Worm (Caenorhabditis elegans) whole organism, L1 larva: Measurements from ENCODE around the gene C39B10.5.
A peak's percentile ranks its signal among the peaks of the same experiment; 100 is the strongest.

Source experiments
- C04F5.9 ChIP-seq: sonication (generic microtip); optimal IDR thresholded peaks from 2 replicates; lab custom pipeline; 2016; ENCODE audit warnings: missing genetic modification characterization, missing compliant biosample characterization
- C16A3.4 ChIP-seq: fragments of 150-350 bp; optimal IDR thresholded peaks from 2 replicates; lab custom pipeline; 2014; ENCODE audit warnings: missing biosample characterization, missing genetic modification characterization
- C34B4.2 ChIP-seq: sonication (generic microtip); optimal IDR thresholded peaks from 2 replicates; lab custom pipeline; 2017; ENCODE audit warnings: mild to moderate bottlenecking, missing genetic modification characterization, missing compliant biosample characterization
- F16B12.6 ChIP-seq: fragments of 150-350 bp; optimal IDR thresholded peaks from 2 replicates; lab custom pipeline; 2014; ENCODE audit warnings: missing biosample characterization, missing genetic modification characterization
- Y116A8C.19 ChIP-seq: sonication (generic microtip); optimal IDR thresholded peaks from 2 replicates; lab custom pipeline; 2016; ENCODE audit warnings: missing compliant biosample characterization, missing genetic modification characterization, borderline replicate concordance
- aly-2 ChIP-seq: fragments of 150-350 bp; optimal IDR thresholded peaks from 2 replicates; lab custom pipeline; 2014; ENCODE audit warnings: missing biosample characterization, missing genetic modification characterization
- ceh-8 ChIP-seq: fragments of 200-800 bp; sonication (Bioruptor generic); optimal IDR thresholded peaks from 2 replicates; lab custom pipeline; 2018; ENCODE audit warnings: mild to moderate bottlenecking, missing genetic modification characterization, moderate library complexity, missing compliant biosample characterization
- efl-1 ChIP-seq, 4 experiments: fragments of 150-350 bp; optimal IDR thresholded peaks in 3 of 4; peaks in 1 of 4; 1 replicate in 1 of 4; 2 replicates in 3 of 4; lab custom pipeline; 2014; ENCODE audit warnings: missing biosample characterization in 2 of 4, missing genetic modification characterization in 2 of 4, missing genetic modification reagents in 2 of 4
- efl-3 ChIP-seq: fragments of 200-800 bp; sonication (Bioruptor generic); optimal IDR thresholded peaks from 2 replicates; lab custom pipeline; 2018; ENCODE audit warnings: mild to moderate bottlenecking, missing genetic modification characterization, missing compliant biosample characterization
- ets-5 ChIP-seq: fragments of 200-800 bp; sonication (Bioruptor generic); IDR thresholded peaks from 2 replicates; pipeline ENCODE4 v1.3.6; 2022; ENCODE audit warnings: missing genetic modification characterization, missing compliant biosample characterization
- fkh-8 ChIP-seq: sonication (generic microtip); optimal IDR thresholded peaks from 2 replicates; lab custom pipeline; 2016; ENCODE audit warnings: mild to moderate bottlenecking, missing genetic modification characterization, missing compliant biosample characterization
- grh-1 ChIP-seq: fragments of 200-800 bp; sonication (Bioruptor generic); IDR thresholded peaks from 2 replicates; pipeline ENCODE4 v1.3.6; 2022; ENCODE audit warnings: missing genetic modification reagents, missing genetic modification characterization, missing compliant biosample characterization
- jun-1 ChIP-seq: fragments of 150-350 bp; optimal IDR thresholded peaks from 2 replicates; lab custom pipeline; 2014; ENCODE audit warnings: missing biosample characterization, missing genetic modification reagents, missing genetic modification characterization
- lin-14 ChIP-seq: fragments of 200-800 bp; sonication (Bioruptor generic); optimal IDR thresholded peaks from 2 replicates; lab custom pipeline; 2018; ENCODE audit warnings: mild to moderate bottlenecking, missing genetic modification characterization, moderate library complexity, missing compliant biosample characterization
- lin-35 ChIP-seq, 2 experiments: fragments of 150-350 bp; optimal IDR thresholded peaks; 2 replicates each; lab custom pipeline; 2014; ENCODE audit warnings: missing biosample characterization in 2 of 2, missing genetic modification characterization in 2 of 2, missing genetic modification reagents in 2 of 2
- lsy-2 ChIP-seq, 2 experiments: fragments of 150-350 bp; optimal IDR thresholded peaks; 2 replicates each; lab custom pipeline; 2014; ENCODE audit warnings: missing biosample characterization in 2 of 2, missing genetic modification characterization in 2 of 2
- mdl-1 ChIP-seq, 2 experiments: fragments of 150-350 bp; optimal IDR thresholded peaks; 2 replicates each; lab custom pipeline; 2014 to 2017; ENCODE audit warnings: missing biosample characterization in 2 of 2, missing genetic modification characterization in 2 of 2, inconsistent platforms in 1 of 2
- nhr-12 ChIP-seq: sonication (generic microtip); optimal IDR thresholded peaks from 2 replicates; lab custom pipeline; 2017; ENCODE audit warnings: missing biosample characterization, missing genetic modification characterization
- nhr-20 ChIP-seq: sonication (generic microtip); optimal IDR thresholded peaks from 2 replicates; lab custom pipeline; 2016; ENCODE audit warnings: mild to moderate bottlenecking, missing genetic modification characterization, missing compliant biosample characterization
- nhr-237 ChIP-seq: fragments of 150-350 bp; optimal IDR thresholded peaks from 2 replicates; lab custom pipeline; 2014; ENCODE audit warnings: missing biosample characterization, missing genetic modification characterization
- nhr-71 ChIP-seq: sonication (generic microtip); optimal IDR thresholded peaks from 2 replicates; lab custom pipeline; 2016; ENCODE audit warnings: mild to moderate bottlenecking, missing genetic modification characterization, moderate library complexity, missing compliant biosample characterization
- nhr-76 ChIP-seq: sonication (generic microtip); optimal IDR thresholded peaks from 2 replicates; lab custom pipeline; 2017; ENCODE audit warnings: missing biosample characterization, missing genetic modification characterization
- nhr-84 ChIP-seq: sonication (generic microtip); optimal IDR thresholded peaks from 2 replicates; lab custom pipeline; 2017; ENCODE audit warnings: missing biosample characterization, missing genetic modification characterization
- nhr-90 ChIP-seq: sonication (generic microtip); optimal IDR thresholded peaks from 2 replicates; lab custom pipeline; 2016; ENCODE audit warnings: mild to moderate bottlenecking, missing genetic modification characterization, missing compliant biosample characterization; ENCODE audit not compliant: poor library complexity
- pax-3 ChIP-seq: fragments of 200-800 bp; sonication (Bioruptor generic); optimal IDR thresholded peaks from 2 replicates; lab custom pipeline; 2018; ENCODE audit warnings: mild to moderate bottlenecking, missing genetic modification characterization, moderate library complexity, missing compliant biosample characterization
- pqm-1 ChIP-seq: sonication (generic microtip); optimal IDR thresholded peaks from 3 replicates; lab custom pipeline; 2017; ENCODE audit warnings: missing biosample characterization, missing genetic modification characterization
- rnt-1 ChIP-seq: sonication (generic microtip); optimal IDR thresholded peaks from 2 replicates; lab custom pipeline; 2016; ENCODE audit warnings: mild to moderate bottlenecking, missing genetic modification characterization, moderate library complexity, missing compliant biosample characterization
- skn-1 ChIP-seq: fragments of 150-350 bp; optimal IDR thresholded peaks from 2 replicates; lab custom pipeline; 2014; ENCODE audit warnings: missing biosample characterization, missing genetic modification characterization
- unc-130 ChIP-seq: fragments of 150-350 bp; optimal IDR thresholded peaks from 2 replicates; lab custom pipeline; 2017; ENCODE audit warnings: missing biosample characterization, missing genetic modification characterization, inconsistent platforms
- unc-62 ChIP-seq: fragments of 150-350 bp; optimal IDR thresholded peaks from 2 replicates; lab custom pipeline; 2014; ENCODE audit warnings: missing biosample characterization, missing genetic modification reagents, missing genetic modification characterization
- vab-15 ChIP-seq: sonication (generic microtip); optimal IDR thresholded peaks from 2 replicates; lab custom pipeline; 2017; ENCODE audit warnings: missing genotype, mild to moderate bottlenecking, missing genetic modification characterization, missing compliant biosample characterization
- zag-1 ChIP-seq: fragments of 150-350 bp; optimal IDR thresholded peaks from 2 replicates; lab custom pipeline; 2014; ENCODE audit warnings: missing biosample characterization, missing genetic modification characterization
- ztf-11 ChIP-seq, 2 experiments: sonication (generic microtip); optimal IDR thresholded peaks; 2 replicates each; lab custom pipeline; 2016 to 2017; ENCODE audit warnings: missing genetic modification characterization in 2 of 2, missing biosample characterization in 1 of 2, missing compliant biosample characterization in 1 of 2

The C39B10.5 gene

ce11 chrX:10480563-10481290 is 33.6 kb downstream of the C39B10.5 start, which contains the start of gene elt-2:
Gene elt-2 (plus strand): TSS chrX:10481240.
- peak; percentile 23 for TF ChIP-seq pax-3 (tag; lab: Kevin White, UChicago)
- no peak for TF ChIP-seq ets-5 (GFP tag; lab: Robert Waterston, UW)
- TF ChIP-seq lin-14 = no peak
- no peak for TF ChIP-seq vab-15 (tag; lab: Kevin White, UChicago)
- peak; percentile 19 for TF ChIP-seq nhr-71 (tag; lab: Kevin White, UChicago)
- no peak for TF ChIP-seq zag-1 (tag; lab: Kevin White, UChicago)
- TF ChIP-seq grh-1 = no peak
- TF ChIP-seq mdl-1 (tag; optimal IDR thresholded peaks at IDR 0.05; lab: Kevin White, UChicago) = no peak
- no peak for TF ChIP-seq nhr-84 (tag; lab: Kevin White, UChicago)
- no peak for TF ChIP-seq ceh-8 (GFP tag; lab: Kevin White, UChicago)
- TF ChIP-seq skn-1 (tag; lab: Kevin White, UChicago) = no peak
- no peak for TF ChIP-seq nhr-76 (tag; lab: Kevin White, UChicago)
- TF ChIP-seq aly-2 (tag; lab: Kevin White, UChicago) = no peak
- TF ChIP-seq jun-1 (tag; lab: Kevin White, UChicago) = peak; percentile 73
- peak; percentile 21 for TF ChIP-seq nhr-20
- peak in 1 of 2 experiments; percentile 16 for TF ChIP-seq lsy-2 (tag; optimal IDR thresholded peaks at IDR 0.05; lab: Kevin White, UChicago)
- TF ChIP-seq fkh-8 = no peak
- TF ChIP-seq Y116A8C.19 (tag; lab: Kevin White, UChicago) = no peak
- TF ChIP-seq lin-35 (GFP tag; optimal IDR thresholded peaks at IDR 0.05; lab: Kevin White, UChicago) = peak in 1 of 2 experiments; percentile 49
- TF ChIP-seq F16B12.6 (tag; lab: Kevin White, UChicago) = no peak
- no peak for TF ChIP-seq efl-3 (GFP tag; lab: Kevin White, UChicago)
- no peak for TF ChIP-seq C16A3.4 (tag; lab: Kevin White, UChicago)
- peak; percentile 21 for TF ChIP-seq nhr-90 (tag; lab: Kevin White, UChicago)
- peak; percentile 47 for TF ChIP-seq pqm-1
- no peak for TF ChIP-seq unc-130 (tag; lab: Kevin White, UChicago)
- TF ChIP-seq C34B4.2 (tag; lab: Kevin White, UChicago) = no peak

- TF ChIP-seq rnt-1 = no peak
- TF ChIP-seq efl-1 (optimal IDR thresholded peaks at IDR 0.05; lab: Kevin White, UChicago) = no peak
- peak in 1 of 2 experiments; percentile 50 for TF ChIP-seq efl-1 (GFP tag; optimal IDR thresholded peaks at IDR 0.05 in 1 of 2; lab: Kevin White, UChicago)
Measured at ce11 chrX:10482272-10482671, 35.1 kb downstream of the C39B10.5 start.

ce11 chrX:10485300-10485755 is 38.2 kb downstream of the C39B10.5 start, which contains the start of gene C33D3.3:
Gene C33D3.3 (plus strand): TSS chrX:10485350.
- TF ChIP-seq fkh-8 (no peak), aly-2 (tag; lab: Kevin White, UChicago) (no peak), nhr-71 (tag; lab: Kevin White, UChicago) (no peak), pqm-1 (no peak), unc-62 (GFP tag; lab: Kevin White, UChicago) (no peak), ztf-11 (tag; optimal IDR thresholded peaks at IDR 0.05; lab: Kevin White, UChicago) (no peak), mdl-1 (tag; optimal IDR thresholded peaks at IDR 0.05; lab: Kevin White, UChicago) (no peak), C04F5.9 (tag; lab: Kevin White, UChicago) (no peak)

- no peak for TF ChIP-seq nhr-237 (tag; lab: Kevin White, UChicago)
- TF ChIP-seq, all 84 proteins: peak for 0
Measured at ce11 chrX:10488763-10489162, 41.6 kb downstream of the C39B10.5 start, which contains the start of gene C33D3.4. Gene C33D3.4 (plus strand): TSS chrX:10489063.

ce11 chrX:10491044-10491443 is 43.9 kb downstream of the C39B10.5 start, which contains the start of gene C33D3.5:
Gene C33D3.5 (plus strand): TSS chrX:10491344.
- no peak for TF ChIP-seq nhr-12 (tag; lab: Kevin White, UChicago)
- no peak for TF ChIP-seq efl-1 (optimal IDR thresholded peaks at IDR 0.05; lab: Kevin White, UChicago)
- peak in 1 of 2 experiments; percentile 41 for TF ChIP-seq efl-1 (GFP tag; optimal IDR thresholded peaks at IDR 0.05 in 1 of 2; lab: Kevin White, UChicago)
